Worm (Caenorhabditis elegans) whole organism, L2 larva: Measurements from ENCODE around the gene Y44A6D.3.

Experiments
- C34F6.9 ChIP-seq: fragments of 150-350 bp; optimal IDR thresholded peaks from 2 replicates; lab custom pipeline; 2014; ENCODE audit warnings: missing biosample characterization, missing genetic modification characterization
- F13H6.1 ChIP-seq: sonication (generic microtip); optimal IDR thresholded peaks from 2 replicates; lab custom pipeline; 2016; ENCODE audit warnings: missing genetic modification characterization, missing compliant biosample characterization
- Y55F3AM.14 ChIP-seq: fragments of 200-800 bp; sonication (Bioruptor generic); optimal IDR thresholded peaks from 2 replicates; lab custom pipeline; 2018; ENCODE audit warnings: mild to moderate bottlenecking, missing genetic modification characterization, missing compliant biosample characterization
- ZK546.5 ChIP-seq: sonication (generic microtip); optimal IDR thresholded peaks from 2 replicates; lab custom pipeline; 2017; ENCODE audit warnings: missing biosample characterization, missing genetic modification characterization
- alr-1 ChIP-seq: fragments of 150-350 bp; optimal IDR thresholded peaks from 2 replicates; lab custom pipeline; 2014; ENCODE audit warnings: missing biosample characterization, missing genetic modification characterization
- aly-2 ChIP-seq: fragments of 150-350 bp; optimal IDR thresholded peaks from 2 replicates; lab custom pipeline; 2014; ENCODE audit warnings: missing biosample characterization, missing genetic modification characterization
- blmp-1 ChIP-seq: sonication (generic microtip); optimal IDR thresholded peaks from 2 replicates; lab custom pipeline; 2017; ENCODE audit warnings: missing genetic modification characterization, mild to moderate bottlenecking, missing compliant biosample characterization, antibody characterized with exemption, moderate library complexity; ENCODE audit not compliant: insufficient read depth
- ceh-16 ChIP-seq: fragments of 150-350 bp; optimal IDR thresholded peaks from 2 replicates; lab custom pipeline; 2014; ENCODE audit warnings: missing biosample characterization, missing genetic modification characterization
- ceh-82 ChIP-seq: fragments of 150-350 bp; optimal IDR thresholded peaks from 2 replicates; lab custom pipeline; 2014; ENCODE audit warnings: missing biosample characterization, missing genetic modification characterization
- crh-2 ChIP-seq: sonication (generic microtip); optimal IDR thresholded peaks from 2 replicates; lab custom pipeline; 2017; ENCODE audit warnings: missing biosample characterization, missing genetic modification characterization
- dmd-4 ChIP-seq: sonication (generic microtip); optimal IDR thresholded peaks from 2 replicates; lab custom pipeline; 2017; ENCODE audit warnings: missing biosample characterization, missing genetic modification characterization
- egl-27 ChIP-seq: sonication (generic microtip); optimal IDR thresholded peaks from 3 replicates; lab custom pipeline; 2017; ENCODE audit warnings: missing biosample characterization, missing genetic modification reagents, missing genetic modification characterization
- elt-1 ChIP-seq: fragments of 150-350 bp; optimal IDR thresholded peaks from 2 replicates; lab custom pipeline; 2014; ENCODE audit warnings: missing biosample characterization, missing genetic modification characterization
- elt-3 ChIP-seq: sonication (generic microtip); optimal IDR thresholded peaks from 2 replicates; lab custom pipeline; 2017; ENCODE audit warnings: missing biosample characterization, missing genetic modification characterization
- fos-1 ChIP-seq: fragments of 150-350 bp; optimal IDR thresholded peaks from 2 replicates; lab custom pipeline; 2014; ENCODE audit warnings: missing biosample characterization, missing genetic modification characterization
- gmeb-1 ChIP-seq: fragments of 150-350 bp; optimal IDR thresholded peaks from 2 replicates; lab custom pipeline; 2014; ENCODE audit warnings: missing biosample characterization, missing genetic modification characterization
- lin-13 ChIP-seq: fragments of 150-350 bp; optimal IDR thresholded peaks from 2 replicates; lab custom pipeline; 2014; ENCODE audit warnings: missing biosample characterization, missing genetic modification reagents, missing genetic modification characterization
- lin-39 ChIP-seq: fragments of 150-350 bp; optimal IDR thresholded peaks from 2 replicates; lab custom pipeline; 2014; ENCODE audit warnings: missing biosample characterization, missing genetic modification reagents, missing genetic modification characterization
- lsy-2 ChIP-seq, 2 experiments: fragments of 150-350 bp in 1 of 2; sonication (generic microtip) in 1 of 2; optimal IDR thresholded peaks; 2 replicates each; lab custom pipeline; 2014 to 2017; ENCODE audit warnings: missing biosample characterization in 2 of 2, missing genetic modification characterization in 2 of 2
- mab-5 ChIP-seq: fragments of 150-350 bp; optimal IDR thresholded peaks from 2 replicates; lab custom pipeline; 2014; ENCODE audit warnings: missing biosample characterization, missing genetic modification characterization
- mbf-1 ChIP-seq: sonication (generic microtip); optimal IDR thresholded peaks from 2 replicates; lab custom pipeline; 2017; ENCODE audit warnings: missing biosample characterization, missing genetic modification characterization
- mdl-1 ChIP-seq, 2 experiments: fragments of 150-350 bp in 1 of 2; sonication (generic microtip) in 1 of 2; optimal IDR thresholded peaks; 2 replicates each; lab custom pipeline; 2017; ENCODE audit warnings: missing biosample characterization in 2 of 2, missing genetic modification characterization in 2 of 2
- nhr-10 ChIP-seq: sonication (generic microtip); optimal IDR thresholded peaks from 2 replicates; lab custom pipeline; 2017; ENCODE audit warnings: missing biosample characterization, missing genetic modification characterization
- nhr-11 ChIP-seq: fragments of 150-350 bp; optimal IDR thresholded peaks from 2 replicates; lab custom pipeline; 2014; ENCODE audit warnings: missing biosample characterization, missing genetic modification characterization
- nhr-12 ChIP-seq: fragments of 150-350 bp; optimal IDR thresholded peaks from 2 replicates; lab custom pipeline; 2014; ENCODE audit warnings: missing biosample characterization, missing genetic modification characterization
- nhr-129 ChIP-seq: fragments of 150-350 bp; optimal IDR thresholded peaks from 2 replicates; lab custom pipeline; 2014; ENCODE audit warnings: missing biosample characterization, missing genetic modification characterization
- nhr-21 ChIP-seq: fragments of 150-350 bp; optimal IDR thresholded peaks from 2 replicates; lab custom pipeline; 2014; ENCODE audit warnings: missing biosample characterization, missing genetic modification characterization
- nhr-23 ChIP-seq: fragments of 150-350 bp; optimal IDR thresholded peaks from 2 replicates; lab custom pipeline; 2014; ENCODE audit warnings: missing biosample characterization, missing genetic modification reagents, missing genetic modification characterization
- nhr-237 ChIP-seq: fragments of 150-350 bp; optimal IDR thresholded peaks from 2 replicates; lab custom pipeline; 2014; ENCODE audit warnings: missing biosample characterization, missing genetic modification characterization
- nhr-25 ChIP-seq: fragments of 150-350 bp; sonication (generic microtip); optimal IDR thresholded peaks from 3 replicates; lab custom pipeline; 2014; ENCODE audit warnings: missing biosample characterization, missing genetic modification characterization
- nhr-6 ChIP-seq: fragments of 150-350 bp; optimal IDR thresholded peaks from 2 replicates; lab custom pipeline; 2014; ENCODE audit warnings: missing biosample characterization, missing genetic modification characterization
- nhr-77 ChIP-seq: fragments of 150-350 bp; optimal IDR thresholded peaks from 2 replicates; lab custom pipeline; 2014; ENCODE audit warnings: missing biosample characterization, missing genetic modification characterization
- peb-1 ChIP-seq: fragments of 150-350 bp; optimal IDR thresholded peaks from 2 replicates; lab custom pipeline; 2014; ENCODE audit warnings: missing biosample characterization, missing genetic modification characterization
- sma-3 ChIP-seq: sonication (generic microtip); optimal IDR thresholded peaks from 2 replicates; lab custom pipeline; 2016; ENCODE audit warnings: missing genetic modification reagents, missing genetic modification characterization, missing compliant biosample characterization
- sma-9 ChIP-seq, 2 experiments: fragments of 150-350 bp in 1 of 2; sonication (generic microtip) in 1 of 2; optimal IDR thresholded peaks; 2 replicates each; lab custom pipeline; 2014 to 2016; ENCODE audit warnings: missing genetic modification characterization in 2 of 2, mild to moderate bottlenecking in 1 of 2, missing biosample characterization in 1 of 2, missing compliant biosample characterization in 1 of 2, missing genetic modification reagents in 1 of 2, moderate library complexity in 1 of 2
- snpc-4 ChIP-seq: fragments of 150-350 bp; optimal IDR thresholded peaks from 2 replicates; lab custom pipeline; 2014; ENCODE audit warnings: missing biosample characterization, missing genetic modification characterization
- unc-39 ChIP-seq: fragments of 150-350 bp; optimal IDR thresholded peaks from 2 replicates; lab custom pipeline; 2014; ENCODE audit warnings: missing biosample characterization, missing genetic modification characterization
- unc-55 ChIP-seq: fragments of 150-350 bp; sonication (generic microtip); optimal IDR thresholded peaks from 3 replicates; lab custom pipeline; 2014; ENCODE audit warnings: missing biosample characterization, missing genetic modification reagents, missing genetic modification characterization
- unc-62 ChIP-seq: fragments of 150-350 bp; optimal IDR thresholded peaks from 2 replicates; lab custom pipeline; 2014; ENCODE audit warnings: missing biosample characterization, missing genetic modification reagents, missing genetic modification characterization
- zag-1 ChIP-seq: fragments of 150-350 bp; optimal IDR thresholded peaks from 2 replicates; lab custom pipeline; 2014; ENCODE audit warnings: missing biosample characterization, missing genetic modification characterization
- ztf-1 ChIP-seq: fragments of 200-800 bp; sonication (Bioruptor generic); conservative IDR thresholded peaks from 2 replicates; pipeline ENCODE4 v1.3.6; 2022; ENCODE audit warnings: missing genetic modification characterization, missing compliant biosample characterization
- ztf-11 ChIP-seq: sonication (generic microtip); optimal IDR thresholded peaks from 2 replicates; lab custom pipeline; 2017; ENCODE audit warnings: missing biosample characterization, missing genetic modification characterization
- ztf-4 ChIP-seq: fragments of 150-350 bp; optimal IDR thresholded peaks from 2 replicates; lab custom pipeline; 2014; ENCODE audit warnings: missing biosample characterization, missing genetic modification characterization

Y44A6D.3 gene

DNA sequence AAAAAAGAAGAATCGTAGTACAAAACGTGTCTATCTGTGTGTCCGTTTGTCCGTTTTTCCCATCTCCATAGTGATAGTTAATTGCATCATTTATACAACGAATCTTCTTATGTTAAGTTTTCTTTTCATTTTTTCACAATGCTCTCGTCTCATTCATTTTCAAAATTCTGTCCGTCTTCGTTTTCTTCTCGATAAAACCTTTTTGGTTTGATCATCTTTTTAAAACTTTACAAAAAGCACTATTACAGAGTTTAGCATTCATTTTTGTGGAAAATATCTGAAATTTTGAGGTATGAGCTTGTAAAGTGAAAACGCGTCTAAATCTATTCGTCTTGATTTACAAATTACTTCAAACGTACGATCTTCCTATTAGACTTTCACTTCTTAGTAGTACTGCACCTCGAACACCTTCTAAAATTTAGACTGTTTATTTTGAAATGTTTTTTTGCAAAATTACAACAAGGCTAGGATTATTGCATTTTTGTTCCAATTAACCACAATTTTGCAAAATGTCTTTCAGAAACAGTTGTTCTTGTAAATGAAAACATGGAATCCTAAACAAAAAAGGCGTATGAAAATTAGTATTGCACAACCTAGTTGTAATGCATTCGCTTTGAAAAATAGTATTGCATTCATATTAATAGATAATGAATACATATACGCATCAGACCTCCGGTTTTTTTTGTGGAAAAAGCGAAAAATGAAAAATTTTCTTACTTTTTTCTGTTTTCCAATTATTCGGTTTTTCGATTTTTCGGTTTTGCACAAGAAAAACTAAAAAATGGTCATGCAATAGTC is 7.0 kb downstream of the Y44A6D.3 start:
- TF ChIP-seq nhr-23, result no peak
- TF ChIP-seq mdl-1 (tag; optimal IDR thresholded peaks at IDR 0.05; lab: Kevin White, UChicago), result no peak
- no peak for TF ChIP-seq elt-3 (tag; lab: Kevin White, UChicago)
- no peak for TF ChIP-seq unc-39 (tag; lab: Kevin White, UChicago)
- no peak for TF ChIP-seq unc-55 (GFP tag; lab: Kevin White, UChicago)
- TF ChIP-seq snpc-4 (tag; lab: Kevin White, UChicago), result no peak
- no peak for TF ChIP-seq dmd-4 (tag; lab: Kevin White, UChicago)
- TF ChIP-seq lin-39 (tag; lab: Kevin White, UChicago), result no peak
- no peak for TF ChIP-seq nhr-237 (tag; lab: Kevin White, UChicago)
- no peak for TF ChIP-seq gmeb-1 (tag; lab: Kevin White, UChicago)
- TF ChIP-seq unc-62 (GFP tag; lab: Kevin White, UChicago), result no peak
- TF ChIP-seq zag-1 (tag; lab: Kevin White, UChicago), result no peak
- TF ChIP-seq mab-5 (tag; lab: Kevin White, UChicago), result no peak
- no peak for TF ChIP-seq nhr-129 (tag; lab: Kevin White, UChicago)
- TF ChIP-seq alr-1 (tag; lab: Kevin White, UChicago), result no peak
- TF ChIP-seq nhr-21 (tag; lab: Kevin White, UChicago), result peak; percentile 23
- TF ChIP-seq C34F6.9, result peak; percentile 15
- TF ChIP-seq ZK546.5, result no peak
- TF ChIP-seq elt-1, result no peak
- peak; percentile 45 for TF ChIP-seq nhr-25 (tag; lab: Kevin White, UChicago)
- TF ChIP-seq nhr-6 (tag; lab: Kevin White, UChicago), result no peak
- TF ChIP-seq lsy-2 (tag; optimal IDR thresholded peaks at IDR 0.05; lab: Kevin White, UChicago), result peak; percentile 11 to 19
- TF ChIP-seq mbf-1 (tag; lab: Kevin White, UChicago), result no peak
- TF ChIP-seq egl-27 (tag; lab: Kevin White, UChicago), result no peak
- TF ChIP-seq ztf-4 (tag; lab: Kevin White, UChicago), result peak; percentile 38

- TF ChIP-seq ztf-1 (GFP tag; lab: Robert Waterston, UW), result no peak
- no peak for TF ChIP-seq mbf-1 (tag; lab: Kevin White, UChicago)
- TF ChIP-seq nhr-11, result no peak
- no peak for TF ChIP-seq nhr-12 (tag; lab: Kevin White, UChicago)
- TF ChIP-seq ceh-16, result no peak
- no peak for TF ChIP-seq Y55F3AM.14 (GFP tag; lab: Kevin White, UChicago)
- TF ChIP-seq aly-2, result no peak
- TF ChIP-seq fos-1, result no peak
- TF ChIP-seq unc-62 (GFP tag; lab: Kevin White, UChicago), result no peak
- TF ChIP-seq nhr-77, result no peak
- no peak for TF ChIP-seq nhr-129 (tag; lab: Kevin White, UChicago)
- TF ChIP-seq lsy-2 (tag; optimal IDR thresholded peaks at IDR 0.05; lab: Kevin White, UChicago), result no peak
- TF ChIP-seq nhr-21 (tag; lab: Kevin White, UChicago), result no peak
- no peak for TF ChIP-seq alr-1 (tag; lab: Kevin White, UChicago)
- no peak for TF ChIP-seq unc-55 (GFP tag; lab: Kevin White, UChicago)
- TF ChIP-seq mdl-1 (tag; optimal IDR thresholded peaks at IDR 0.05; lab: Kevin White, UChicago), result no peak
Observed at ce11 chrV:20783642-20784041, 8.6 kb downstream of the Y44A6D.3 start.

DNA sequence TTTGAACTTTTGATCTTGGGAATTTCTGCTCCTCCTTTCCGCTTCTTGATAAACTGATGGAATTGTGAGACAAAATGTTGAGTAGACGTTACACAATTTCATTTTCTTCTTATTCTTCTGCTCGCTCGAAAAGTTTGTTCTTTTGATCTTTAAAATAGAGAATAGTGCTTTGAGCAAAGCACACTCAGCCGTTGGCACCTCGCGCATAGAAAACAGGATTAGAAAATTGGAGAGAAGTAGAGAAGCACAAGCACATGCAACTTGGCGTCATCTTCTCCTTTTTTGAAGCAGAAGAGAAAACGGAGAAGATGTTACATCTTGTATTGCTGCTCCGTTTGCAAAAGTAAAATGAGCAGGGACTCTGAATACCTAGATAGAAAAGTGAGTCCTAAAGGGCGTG is 10.0 kb downstream of the Y44A6D.3 start:
- peak; percentile 97 for TF ChIP-seq unc-55 (GFP tag; lab: Kevin White, UChicago)
- peak; percentile 84 for TF ChIP-seq sma-9 (GFP tag; optimal IDR thresholded peaks at IDR 0.05; lab: Kevin White, UChicago)
- TF ChIP-seq sma-9 (tag; optimal IDR thresholded peaks at IDR 0.05; lab: Kevin White, UChicago), result no peak
- no peak for TF ChIP-seq aly-2
- TF ChIP-seq ztf-1 (GFP tag; lab: Robert Waterston, UW), result no peak
- peak; percentile 49 for TF ChIP-seq ztf-4 (tag; lab: Kevin White, UChicago)
- no peak for TF ChIP-seq nhr-12 (tag; lab: Kevin White, UChicago)
- peak; percentile 14 for TF ChIP-seq fos-1
- peak; percentile 38 for TF ChIP-seq snpc-4 (tag; lab: Kevin White, UChicago)
- TF ChIP-seq nhr-11, result no peak
- TF ChIP-seq nhr-6 (tag; lab: Kevin White, UChicago), result peak; percentile 44
- TF ChIP-seq F13H6.1 (tag; lab: Kevin White, UChicago), result peak; percentile 69
- no peak for TF ChIP-seq peb-1 (tag; lab: Kevin White, UChicago)
- TF ChIP-seq nhr-77, result no peak
- no peak for TF ChIP-seq mbf-1 (tag; lab: Kevin White, UChicago)
- peak; percentile 46 for TF ChIP-seq lin-13 (GFP tag; lab: Kevin White, UChicago)
- TF ChIP-seq lin-39 (tag; lab: Kevin White, UChicago), result no peak
- peak; percentile 91 for TF ChIP-seq zag-1 (tag; lab: Kevin White, UChicago)
- TF ChIP-seq blmp-1 (tag; lab: Kevin White, UChicago), result no peak
- no peak for TF ChIP-seq unc-39 (tag; lab: Kevin White, UChicago)
- TF ChIP-seq Y55F3AM.14 (GFP tag; lab: Kevin White, UChicago), result no peak
- no peak for TF ChIP-seq ceh-16
- no peak for TF ChIP-seq nhr-25 (tag; lab: Kevin White, UChicago)
- peak; percentile 82 for TF ChIP-seq crh-2 (tag; lab: Kevin White, UChicago)
- no peak for TF ChIP-seq alr-1 (tag; lab: Kevin White, UChicago)
- no peak for TF ChIP-seq nhr-10
- TF ChIP-seq elt-3 (tag; lab: Kevin White, UChicago), result no peak
- TF ChIP-seq nhr-237 (tag; lab: Kevin White, UChicago), result no peak
- no peak for TF ChIP-seq ztf-11 (tag; lab: Kevin White, UChicago)
- TF ChIP-seq egl-27 (tag; lab: Kevin White, UChicago), result peak; percentile 14
- TF ChIP-seq elt-1, result no peak
- TF ChIP-seq unc-62 (GFP tag; lab: Kevin White, UChicago), result no peak
- peak; percentile 63 to 88 for TF ChIP-seq mdl-1 (tag; optimal IDR thresholded peaks at IDR 0.05; lab: Kevin White, UChicago)
- no peak for TF ChIP-seq nhr-21 (tag; lab: Kevin White, UChicago)
- no peak for TF ChIP-seq sma-3 (GFP tag; lab: Kevin White, UChicago)
- TF ChIP-seq ceh-82 (tag; lab: Kevin White, UChicago), result no peak
